Fruit fly (Drosophila melanogaster): ENCODE measurements around the gene CG42342.

DNA sequence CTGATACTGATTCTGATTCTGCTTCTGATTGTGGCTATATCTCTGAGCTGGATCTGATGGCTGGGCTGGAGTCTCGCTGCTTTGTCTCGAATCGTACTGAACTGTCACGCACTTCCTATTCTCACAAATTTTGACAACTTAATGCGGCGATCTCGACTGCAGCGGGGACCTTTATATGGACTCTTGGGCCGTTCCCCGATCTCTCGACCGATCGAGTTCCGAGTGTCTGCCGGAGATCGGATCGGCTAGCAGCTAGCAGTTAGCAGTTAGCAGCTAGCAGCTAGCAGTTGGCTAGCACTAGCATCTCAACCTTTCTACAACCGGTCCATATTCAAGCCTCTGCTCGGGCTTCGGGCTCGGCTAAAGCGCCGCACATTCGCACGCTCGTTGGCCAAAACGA, 102.1 kb downstream of the CG42342 start, which contains the start of gene CG10345:
- TF ChIP-seq CG8159 (tag; optimal IDR thresholded peaks at IDR 0.05), result no peak
- no peak for TF ChIP-seq gl (tag; optimal IDR thresholded peaks at IDR 0.05)
- TF ChIP-seq CG14655 (GFP tag; optimal IDR thresholded peaks at IDR 0.05), result no peak
- no peak for TF ChIP-seq CG34367 (tag; optimal IDR thresholded peaks at IDR 0.05)
- no peak for TF ChIP-seq CG13204 (GFP tag; optimal IDR thresholded peaks at IDR 0.05)
- no peak for TF ChIP-seq fd96Ca (GFP tag; IDR thresholded peaks at IDR 0.05)
- TF ChIP-seq Pif1B (GFP tag; optimal IDR thresholded peaks at IDR 0.05), result no peak
- no peak for TF ChIP-seq CG32121 (GFP tag; IDR thresholded peaks at IDR 0.05)
- TF ChIP-seq rn (GFP tag; IDR thresholded peaks at IDR 0.05), result no peak
- TF ChIP-seq CG15710 (tag; optimal IDR thresholded peaks at IDR 0.05), result no peak
- TF ChIP-seq Pif1A (GFP tag; optimal IDR thresholded peaks at IDR 0.05), result no peak
- no peak for TF ChIP-seq EcR (GFP tag; optimal IDR thresholded peaks at IDR 0.05)
- TF ChIP-seq Ets98B (GFP tag; IDR thresholded peaks at IDR 0.05), result no peak
- TF ChIP-seq CG8301 (tag; optimal IDR thresholded peaks at IDR 0.05), result no peak

Data from whole organism, pupa.